Worm (Caenorhabditis elegans): ENCODE measurements around the gene C55B6.5.

The C55B6.5 gene

ce11 chrX:7234074-7234453 is 29.0 kb upstream of the C55B6.5 start:
- TF ChIP-seq F13C5.2 (tag; optimal IDR thresholded peaks at IDR 0.05) = no peak
- no peak for TF ChIP-seq tra-4 (tag; optimal IDR thresholded peaks at IDR 0.05)
- TF ChIP-seq hmbx-1 (tag; optimal IDR thresholded peaks at IDR 0.05) = no peak
- no peak for TF ChIP-seq sea-1 (GFP tag; conservative IDR thresholded peaks at IDR 0.05)
- no peak for TF ChIP-seq tbx-37 (GFP tag; conservative IDR thresholded peaks at IDR 0.05)
- no peak for TF ChIP-seq hnd-1 (tag; optimal IDR thresholded peaks at IDR 0.05)
- TF ChIP-seq ets-7 (tag; optimal IDR thresholded peaks at IDR 0.05) = no peak
- TF ChIP-seq ama-1 (optimal IDR thresholded peaks at IDR 0.05) = no peak
- no peak for TF ChIP-seq flt-1 (GFP tag; IDR thresholded peaks at IDR 0.05)

- no peak for TF ChIP-seq sea-1 (GFP tag; conservative IDR thresholded peaks at IDR 0.05)
- TF ChIP-seq scrt-1 (GFP tag; IDR thresholded peaks at IDR 0.05) = no peak
- no peak for TF ChIP-seq tbx-37 (GFP tag; conservative IDR thresholded peaks at IDR 0.05)
- TF ChIP-seq aly-1 (tag; optimal IDR thresholded peaks at IDR 0.05) = no peak
- TF ChIP-seq pes-1 (GFP tag; IDR thresholded peaks at IDR 0.05) = no peak
Observed at ce11 chrX:7233127-7234073, 28.3 kb upstream of the C55B6.5 start.

ce11 chrX:7232158-7232822 is 27.2 kb upstream of the C55B6.5 start:
- TF ChIP-seq ceh-36 (tag; optimal IDR thresholded peaks at IDR 0.05) = peak; percentile 20
- TF ChIP-seq F13C5.2 (tag; optimal IDR thresholded peaks at IDR 0.05) = no peak

- TF ChIP-seq ama-1 (optimal IDR thresholded peaks at IDR 0.05) = no peak
- no peak for TF ChIP-seq flt-1 (GFP tag; IDR thresholded peaks at IDR 0.05)
- no peak for TF ChIP-seq hmbx-1 (tag; optimal IDR thresholded peaks at IDR 0.05)
- no peak for TF ChIP-seq tbx-37 (GFP tag; conservative IDR thresholded peaks at IDR 0.05)
- no peak for TF ChIP-seq aly-1 (tag; optimal IDR thresholded peaks at IDR 0.05)
- TF ChIP-seq tra-4 (tag; optimal IDR thresholded peaks at IDR 0.05) = no peak
- no peak for TF ChIP-seq ets-7 (tag; optimal IDR thresholded peaks at IDR 0.05)
- no peak for TF ChIP-seq ceh-13 (GFP tag; optimal IDR thresholded peaks at IDR 0.05)
- no peak for TF ChIP-seq hmg-4 (GFP tag; optimal IDR thresholded peaks at IDR 0.05)
- no peak for TF ChIP-seq F13C5.2 (tag; optimal IDR thresholded peaks at IDR 0.05)
- no peak for TF ChIP-seq ceh-36 (tag; optimal IDR thresholded peaks at IDR 0.05)
- no peak for TF ChIP-seq pes-1 (GFP tag; IDR thresholded peaks at IDR 0.05)
- TF ChIP-seq sea-1 (GFP tag; conservative IDR thresholded peaks at IDR 0.05) = no peak
- no peak for TF ChIP-seq B0310.2 (tag; optimal IDR thresholded peaks at IDR 0.05)
- no peak for TF ChIP-seq hnd-1 (tag; optimal IDR thresholded peaks at IDR 0.05)
- no peak for TF ChIP-seq scrt-1 (GFP tag; IDR thresholded peaks at IDR 0.05)
- no peak for TF ChIP-seq tbx-11 (GFP tag; IDR thresholded peaks at IDR 0.05)
Observed at ce11 chrX:7230877-7231276, 25.8 kb upstream of the C55B6.5 start.

- no peak for TF ChIP-seq ets-7 (tag; optimal IDR thresholded peaks at IDR 0.05)
- no peak for TF ChIP-seq F13C5.2 (tag; optimal IDR thresholded peaks at IDR 0.05)
- no peak for TF ChIP-seq ceh-13 (GFP tag; optimal IDR thresholded peaks at IDR 0.05)
- no peak for TF ChIP-seq tbx-37 (GFP tag; conservative IDR thresholded peaks at IDR 0.05)
- no peak for TF ChIP-seq tra-4 (tag; optimal IDR thresholded peaks at IDR 0.05)
- TF ChIP-seq tbx-11 (GFP tag; IDR thresholded peaks at IDR 0.05) = no peak
- no peak for TF ChIP-seq B0310.2 (tag; optimal IDR thresholded peaks at IDR 0.05)
- no peak for TF ChIP-seq aly-1 (tag; optimal IDR thresholded peaks at IDR 0.05)
- no peak for TF ChIP-seq ceh-36 (tag; optimal IDR thresholded peaks at IDR 0.05)
- no peak for TF ChIP-seq scrt-1 (GFP tag; IDR thresholded peaks at IDR 0.05)
- no peak for TF ChIP-seq hnd-1 (tag; optimal IDR thresholded peaks at IDR 0.05)
- no peak for TF ChIP-seq hmbx-1 (tag; optimal IDR thresholded peaks at IDR 0.05)
- TF ChIP-seq ama-1 (optimal IDR thresholded peaks at IDR 0.05) = no peak
Observed at ce11 chrX:7230321-7230720, 25.2 kb upstream of the C55B6.5 start.

ce11 chrX:7229357-7229756 is 24.3 kb upstream of the C55B6.5 start:
- no peak for TF ChIP-seq aly-1 (tag; optimal IDR thresholded peaks at IDR 0.05)
- no peak for TF ChIP-seq hmbx-1 (tag; optimal IDR thresholded peaks at IDR 0.05)
- TF ChIP-seq ets-7 (tag; optimal IDR thresholded peaks at IDR 0.05) = no peak
- TF ChIP-seq tbx-11 (GFP tag; IDR thresholded peaks at IDR 0.05) = no peak
- no peak for TF ChIP-seq pes-1 (GFP tag; IDR thresholded peaks at IDR 0.05)
- no peak for TF ChIP-seq ama-1 (optimal IDR thresholded peaks at IDR 0.05)
- no peak for TF ChIP-seq flt-1 (GFP tag; IDR thresholded peaks at IDR 0.05)
- no peak for TF ChIP-seq sea-1 (GFP tag; conservative IDR thresholded peaks at IDR 0.05)
- no peak for TF ChIP-seq tra-4 (tag; optimal IDR thresholded peaks at IDR 0.05)
- no peak for TF ChIP-seq ceh-36 (tag; optimal IDR thresholded peaks at IDR 0.05)
- no peak for TF ChIP-seq B0310.2 (tag; optimal IDR thresholded peaks at IDR 0.05)

ce11 chrX:7225028-7225427 is 19.9 kb upstream of the C55B6.5 start:
- no peak for TF ChIP-seq tbx-11 (GFP tag; IDR thresholded peaks at IDR 0.05)
- TF ChIP-seq hnd-1 (tag; optimal IDR thresholded peaks at IDR 0.05) = no peak
- TF ChIP-seq sea-1 (GFP tag; conservative IDR thresholded peaks at IDR 0.05) = no peak
- no peak for TF ChIP-seq F13C5.2 (tag; optimal IDR thresholded peaks at IDR 0.05)
- TF ChIP-seq aly-1 (tag; optimal IDR thresholded peaks at IDR 0.05) = no peak
- no peak for TF ChIP-seq flt-1 (GFP tag; IDR thresholded peaks at IDR 0.05)
- no peak for TF ChIP-seq ceh-13 (GFP tag; optimal IDR thresholded peaks at IDR 0.05)
- TF ChIP-seq ets-7 (tag; optimal IDR thresholded peaks at IDR 0.05) = no peak
- no peak for TF ChIP-seq hmbx-1 (tag; optimal IDR thresholded peaks at IDR 0.05)
- no peak for TF ChIP-seq scrt-1 (GFP tag; IDR thresholded peaks at IDR 0.05)
- TF ChIP-seq tbx-37 (GFP tag; conservative IDR thresholded peaks at IDR 0.05) = no peak
- TF ChIP-seq ceh-36 (tag; optimal IDR thresholded peaks at IDR 0.05) = no peak
- TF ChIP-seq B0310.2 (tag; optimal IDR thresholded peaks at IDR 0.05) = no peak
- no peak for TF ChIP-seq pes-1 (GFP tag; IDR thresholded peaks at IDR 0.05)

All from whole organism, early embryonic.